Fruit fly (Drosophila melanogaster) whole organism, prepupa: Measurements from ENCODE around the gene mRpL46.

ENCODE experiments used
- Blimp-1 ChIP-seq: fragments of 200-800 bp; sonication (Bioruptor generic); optimal IDR thresholded peaks from 3 replicates; lab custom pipeline; 2017; ENCODE audit warnings: missing biosample characterization, missing genetic modification characterization, mild to moderate bottlenecking, moderate library complexity, missing genetic modification reagents
- CG10631 ChIP-seq: fragments of 200-800 bp; sonication (Bioruptor generic); optimal IDR thresholded peaks from 2 replicates; lab custom pipeline; 2016; ENCODE audit warnings: missing biosample characterization, missing genetic modification characterization
- CG11294 ChIP-seq: fragments of 200-800 bp; sonication (Bioruptor generic); IDR thresholded peaks from 2 replicates; pipeline ENCODE4 v1.3.6; 2022; ENCODE audit warnings: missing biosample characterization, missing genetic modification characterization
- CG11762 ChIP-seq: fragments of 200-800 bp; sonication (Bioruptor generic); optimal IDR thresholded peaks from 3 replicates; lab custom pipeline; 2016; ENCODE audit warnings: missing biosample characterization, missing genetic modification characterization; ENCODE audit not compliant: insufficient read depth
- CG11902 ChIP-seq: fragments of 200-800 bp; sonication (Bioruptor generic); optimal IDR thresholded peaks from 3 replicates; lab custom pipeline; 2016; ENCODE audit warnings: missing biosample characterization, missing genetic modification characterization
- CG1621 ChIP-seq: fragments of 200-800 bp; sonication (Bioruptor generic); optimal IDR thresholded peaks from 3 replicates; lab custom pipeline; 2018; ENCODE audit warnings: missing biosample characterization, mild to moderate bottlenecking, missing genetic modification characterization
- CG16779 ChIP-seq: fragments of 200-800 bp; sonication (Bioruptor generic); optimal IDR thresholded peaks from 3 replicates; lab custom pipeline; 2017; ENCODE audit warnings: missing biosample characterization, mild to moderate bottlenecking, missing genetic modification characterization
- CG3032 ChIP-seq: fragments of 200-800 bp; optimal IDR thresholded peaks from 2 replicates; lab custom pipeline; 2019; ENCODE audit warnings: missing biosample characterization, mild to moderate bottlenecking, missing genetic modification characterization, moderate library complexity
- CG32006 ChIP-seq: fragments of 200-800 bp; sonication (Bioruptor generic); optimal IDR thresholded peaks from 3 replicates; lab custom pipeline; 2017; ENCODE audit warnings: missing biosample characterization, mild to moderate bottlenecking, missing genetic modification characterization
- CG4318 ChIP-seq: fragments of 200-800 bp; sonication (Bioruptor generic); optimal IDR thresholded peaks from 3 replicates; lab custom pipeline; 2017; ENCODE audit warnings: missing biosample characterization, mild to moderate bottlenecking, missing genetic modification characterization
- CG6276 ChIP-seq: fragments of 200-800 bp; sonication (Bioruptor generic); optimal IDR thresholded peaks from 2 replicates; lab custom pipeline; 2017; ENCODE audit warnings: missing biosample characterization, mild to moderate bottlenecking, missing genetic modification characterization
- CG6854 ChIP-seq: fragments of 200-800 bp; sonication (Bioruptor generic); optimal IDR thresholded peaks from 2 replicates; lab custom pipeline; 2017; ENCODE audit warnings: missing biosample characterization, mild to moderate bottlenecking, missing genetic modification characterization
- CG8119 ChIP-seq: fragments of 200-800 bp; sonication (Bioruptor generic); IDR thresholded peaks from 3 replicates; pipeline ENCODE4 v1.3.6; 2022; ENCODE audit warnings: missing biosample characterization, missing genetic modification characterization
- CG8319 ChIP-seq: fragments of 200-800 bp; sonication (Bioruptor generic); optimal IDR thresholded peaks from 3 replicates; lab custom pipeline; 2016; ENCODE audit warnings: missing biosample characterization, missing genetic modification characterization
- CG9139 ChIP-seq: fragments of 200-800 bp; sonication (Bioruptor generic); optimal IDR thresholded peaks from 3 replicates; lab custom pipeline; 2017; ENCODE audit warnings: missing biosample characterization, mild to moderate bottlenecking, missing genetic modification characterization
- Eip75B ChIP-seq: fragments of 200-800 bp; sonication (Bioruptor generic); optimal IDR thresholded peaks from 3 replicates; lab custom pipeline; 2016; ENCODE audit warnings: missing biosample characterization, missing genetic modification characterization
- Eip78C ChIP-seq: fragments of 200-800 bp; sonication (Bioruptor generic); peaks from one replicate; lab custom pipeline; 2016; ENCODE audit warnings: missing biosample characterization, missing genetic modification characterization
- Ets21C ChIP-seq: fragments of 200-800 bp; sonication (Bioruptor generic); optimal IDR thresholded peaks from 3 replicates; lab custom pipeline; 2016; ENCODE audit warnings: missing biosample characterization, missing genetic modification characterization
- Ets96B ChIP-seq: fragments of 200-800 bp; optimal IDR thresholded peaks from 2 replicates; lab custom pipeline; 2019; ENCODE audit warnings: missing biosample characterization, mild to moderate bottlenecking, missing genetic modification characterization, moderate library complexity
- Gug ChIP-seq: fragments of 200-800 bp; sonication (Bioruptor generic); IDR thresholded peaks from 2 replicates; pipeline ENCODE4 v1.3.6; 2022; ENCODE audit warnings: missing biosample characterization, missing genetic modification characterization
- Lpt ChIP-seq: fragments of 200-800 bp; sonication (Bioruptor generic); optimal IDR thresholded peaks from 3 replicates; lab custom pipeline; 2016; ENCODE audit warnings: missing biosample characterization, missing genetic modification characterization
- Met ChIP-seq: fragments of 200-800 bp; sonication (Bioruptor generic); optimal IDR thresholded peaks from 3 replicates; lab custom pipeline; 2016; ENCODE audit warnings: missing biosample characterization, missing genetic modification characterization
- OdsH ChIP-seq: fragments of 200-800 bp; sonication (Bioruptor generic); optimal IDR thresholded peaks from 3 replicates; lab custom pipeline; 2016; ENCODE audit warnings: missing biosample characterization, missing genetic modification characterization
- Smox ChIP-seq: fragments of 200-800 bp; sonication (Bioruptor generic); optimal IDR thresholded peaks from 3 replicates; lab custom pipeline; 2016; ENCODE audit warnings: missing biosample characterization, missing genetic modification characterization
- Sox102F ChIP-seq: fragments of 200-800 bp; sonication (Bioruptor generic); optimal IDR thresholded peaks from 2 replicates; lab custom pipeline; 2016; ENCODE audit warnings: missing biosample characterization, mild to moderate bottlenecking, missing genetic modification characterization
- Sox14 ChIP-seq: fragments of 200-800 bp; sonication (Bioruptor generic); optimal IDR thresholded peaks from 3 replicates; lab custom pipeline; 2016; ENCODE audit warnings: missing biosample characterization, missing genetic modification characterization
- Sox15 ChIP-seq: fragments of 200-800 bp; sonication (Bioruptor generic); optimal IDR thresholded peaks from 3 replicates; lab custom pipeline; 2016; ENCODE audit warnings: missing biosample characterization, missing genetic modification characterization
- achi ChIP-seq: fragments of 200-800 bp; sonication (Bioruptor generic); optimal IDR thresholded peaks from 3 replicates; lab custom pipeline; 2016; ENCODE audit warnings: missing biosample characterization, missing genetic modification characterization
- dsx ChIP-seq: fragments of 200-800 bp; optimal IDR thresholded peaks from 3 replicates; lab custom pipeline; 2019; ENCODE audit warnings: missing biosample characterization, mild to moderate bottlenecking, missing genetic modification characterization, moderate library complexity; ENCODE audit not compliant: poor library complexity, severe bottlenecking
- eg ChIP-seq: fragments of 200-800 bp; sonication (Bioruptor generic); IDR thresholded peaks from 3 replicates; pipeline ENCODE4 v1.3.6; 2022; ENCODE audit warnings: missing biosample characterization, missing genetic modification characterization
- esn ChIP-seq: fragments of 200-800 bp; sonication (Bioruptor generic); optimal IDR thresholded peaks from 2 replicates; lab custom pipeline; 2016; ENCODE audit warnings: missing biosample characterization, mild to moderate bottlenecking, missing genetic modification characterization, moderate library complexity
- fd85E ChIP-seq: fragments of 200-800 bp; sonication (Bioruptor generic); optimal IDR thresholded peaks from 3 replicates; lab custom pipeline; 2016; ENCODE audit warnings: missing biosample characterization, missing genetic modification characterization
- fkh ChIP-seq: fragments of 200-800 bp; sonication (Bioruptor generic); optimal IDR thresholded peaks from 3 replicates; lab custom pipeline; 2017; ENCODE audit warnings: missing biosample characterization, mild to moderate bottlenecking, missing genetic modification characterization, moderate library complexity
- lz ChIP-seq: fragments of 200-800 bp; sonication (Bioruptor generic); optimal IDR thresholded peaks from 3 replicates; lab custom pipeline; 2016; ENCODE audit warnings: missing biosample characterization, missing genetic modification characterization
- net ChIP-seq: fragments of 200-800 bp; sonication (Bioruptor generic); optimal IDR thresholded peaks from 3 replicates; lab custom pipeline; 2016; ENCODE audit warnings: missing biosample characterization, missing genetic modification characterization
- spab ChIP-seq: fragments of 200-800 bp; sonication (Bioruptor generic); optimal IDR thresholded peaks from 2 replicates; lab custom pipeline; 2017; ENCODE audit warnings: missing biosample characterization, mild to moderate bottlenecking, missing genetic modification characterization, missing genetic modification reagents
- ss ChIP-seq, 2 experiments: fragments of 200-800 bp; sonication (Bioruptor generic); optimal IDR thresholded peaks; 2 replicates in 1 of 2; 3 replicates in 1 of 2; lab custom pipeline; 2017 to 2018; ENCODE audit warnings: mild to moderate bottlenecking in 2 of 2, missing biosample characterization in 2 of 2, missing genetic modification characterization in 2 of 2, moderate library complexity in 1 of 2
- svp ChIP-seq: fragments of 200-800 bp; sonication (Bioruptor generic); peaks from one replicate; lab custom pipeline; 2016; ENCODE audit warnings: missing biosample characterization, missing genetic modification characterization
- vri ChIP-seq: fragments of 200-800 bp; sonication (Bioruptor generic); optimal IDR thresholded peaks from 3 replicates; lab custom pipeline; 2016; ENCODE audit warnings: missing biosample characterization, mild to moderate bottlenecking, missing genetic modification characterization

mRpL46 gene

DNA sequence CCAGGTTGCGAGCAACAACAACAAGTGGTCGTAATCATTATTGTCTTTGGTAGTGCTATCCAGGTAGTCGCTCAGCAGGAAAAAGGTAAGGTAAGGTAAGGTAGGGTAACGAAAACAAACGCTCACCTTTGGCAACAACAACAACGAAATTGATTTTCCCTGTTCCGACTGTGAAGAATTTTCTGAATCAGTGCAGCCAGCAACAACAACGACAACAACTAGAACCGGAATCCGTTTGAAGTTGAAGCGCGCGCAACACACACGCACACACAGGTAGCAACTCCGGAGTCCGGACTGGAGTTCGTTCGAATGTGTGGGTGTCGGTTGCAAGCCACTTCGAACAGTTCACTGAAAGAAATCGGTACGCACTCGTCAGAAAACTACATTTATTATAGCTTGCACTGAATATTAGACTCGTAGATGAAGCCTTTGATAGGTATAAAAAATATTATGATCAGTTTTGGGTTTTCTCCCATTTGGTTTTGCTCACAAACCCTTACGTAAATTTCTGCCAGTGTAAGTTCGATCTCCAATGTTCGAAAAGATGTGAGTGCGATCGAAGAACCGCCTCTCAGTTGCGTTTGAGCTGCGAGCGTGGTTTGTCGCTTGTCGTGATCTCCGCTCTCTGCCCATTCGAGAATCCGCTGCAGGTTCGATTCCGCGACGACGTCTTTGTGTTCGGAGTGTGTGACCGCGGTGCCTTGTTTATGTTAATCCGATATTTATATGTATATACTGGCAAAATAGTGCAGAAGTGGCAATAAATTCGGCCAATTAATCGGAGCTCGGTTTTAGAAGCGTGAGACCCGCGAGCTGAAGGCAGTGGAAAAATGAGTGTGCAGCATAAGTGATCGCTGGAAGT is 30.7 kb upstream of the mRpL46 start, which contains the start of gene CG13921 (continued):
- TF ChIP-seq net (GFP tag; lab: Kevin White, UChicago) (peak; percentile 99), CG11294 (GFP tag; lab: Robert Waterston, UW) (peak; percentile 99), vri (GFP tag; lab: Kevin White, UChicago) (peak; percentile 99), Ets21C (GFP tag; lab: Kevin White, UChicago) (peak; percentile 99), CG8319 (GFP tag; lab: Kevin White, UChicago) (peak; percentile 99), fkh (GFP tag; lab: Kevin White, UChicago) (peak; percentile 91), Sox102F (GFP tag; lab: Kevin White, UChicago) (peak; percentile 99), CG9139 (peak; percentile 99), achi (GFP tag; lab: Kevin White, UChicago) (peak; percentile 99), lz (peak; percentile 100), Sox14 (GFP tag; lab: Kevin White, UChicago) (peak; percentile 99), Eip75B (GFP tag; lab: Kevin White, UChicago) (peak; percentile 100), ss (GFP tag; optimal IDR thresholded peaks at IDR 0.05; lab: Kevin White, UChicago) (peak; percentile 99), Sox15 (GFP tag; lab: Kevin White, UChicago) (peak; percentile 99), CG32006 (peak; percentile 100), fd85E (GFP tag; lab: Kevin White, UChicago) (peak; percentile 98), eg (GFP tag; lab: Robert Waterston, UW) (peak; percentile 100), CG1621 (tag; lab: Kevin White, UChicago) (peak; percentile 100), dsx (GFP tag; lab: Kevin White, UChicago) (peak; percentile 99), CG16779 (peak; percentile 93), CG10631 (GFP tag; lab: Kevin White, UChicago) (peak; percentile 100), Smox (peak; percentile 99), Ets96B (tag; lab: Kevin White, UChicago) (peak; percentile 100), esn (GFP tag; lab: Kevin White, UChicago) (peak; percentile 100), spab (GFP tag; lab: Kevin White, UChicago) (peak; percentile 100), CG6276 (GFP tag; lab: Kevin White, UChicago) (peak; percentile 99), CG11902 (GFP tag; lab: Kevin White, UChicago) (peak; percentile 99), Blimp-1 (peak; percentile 97), CG11762 (GFP tag; lab: Kevin White, UChicago) (peak; percentile 100), CG6854 (GFP tag; lab: Kevin White, UChicago) (peak; percentile 99), Lpt (GFP tag; lab: Kevin White, UChicago) (peak; percentile 99), Eip78C (GFP tag; lab: Kevin White, UChicago) (peak; percentile 100), CG8119 (GFP tag; lab: Robert Waterston, UW) (peak; percentile 100), Gug (peak; percentile 100)

DNA sequence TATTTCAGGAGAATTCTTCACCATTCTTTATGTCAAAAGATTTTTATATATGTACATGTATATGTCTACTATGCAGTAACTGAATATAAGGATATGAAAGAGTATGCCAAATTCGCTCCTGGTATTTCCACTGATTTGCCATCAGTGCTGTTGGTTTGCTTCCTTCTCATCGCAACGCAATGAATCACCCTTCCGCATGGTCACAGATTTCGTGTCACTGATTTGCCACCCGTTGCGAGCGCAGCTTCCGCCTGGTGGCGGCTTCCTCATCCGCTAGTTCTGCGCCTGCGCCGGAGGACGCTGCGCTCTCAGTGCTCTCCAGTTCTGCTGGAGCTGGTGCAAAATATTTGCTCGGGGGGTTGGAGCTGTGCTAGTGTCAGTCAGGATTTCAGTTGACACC is 29.0 kb upstream of the mRpL46 start:
- no peak for TF ChIP-seq OdsH (GFP tag; lab: Kevin White, UChicago)
- peak; percentile 5 for TF ChIP-seq CG32006
- peak; percentile 57 for TF ChIP-seq Eip78C (GFP tag; lab: Kevin White, UChicago)
- TF ChIP-seq svp (GFP tag; lab: Kevin White, UChicago) = peak; percentile 38
- no peak for TF ChIP-seq spab (GFP tag; lab: Kevin White, UChicago)
- TF ChIP-seq esn (GFP tag; lab: Kevin White, UChicago) = peak; percentile 7
- TF ChIP-seq CG4318 (GFP tag; lab: Kevin White, UChicago) = no peak
- no peak for TF ChIP-seq CG3032 (tag; lab: Kevin White, UChicago)
- peak; percentile 5 for TF ChIP-seq Met (GFP tag; lab: Kevin White, UChicago)
- TF ChIP-seq ss (GFP tag; optimal IDR thresholded peaks at IDR 0.05; lab: Kevin White, UChicago) = peak in 1 of 2 experiments; percentile 25
- TF ChIP-seq Eip75B (GFP tag; lab: Kevin White, UChicago) = no peak
